Fruit fly (Drosophila melanogaster) S2 (cell line): Measurements from ENCODE around the gene CG15203.

Source experiments
- CG8478 ChIP-seq: fragments of >200 bp; optimal IDR thresholded peaks from 2 replicates; lab custom pipeline; 2018
- CTCF ChIP-seq, 2 experiments: fragments of >200 bp; optimal IDR thresholded peaks; 2 replicates each; lab custom pipeline; 2018

dm6 chrX:11109670-11110069 is 43.3 kb downstream of the CG15203 start:
- no peak for TF ChIP-seq CTCF (optimal IDR thresholded peaks at IDR 0.05; lab: Kevin White, UChicago)
- TF ChIP-seq CG8478 (lab: Kevin White, UChicago): no peak
